Fruit fly (Drosophila melanogaster): Measurements from ENCODE around the gene Mesh1.

Gene Mesh1

dm6 chr3R:29207996-29208395, 5.7 kb upstream of the Mesh1 start (continued):
- no peak for TF ChIP-seq CG31224 (GFP tag; IDR thresholded peaks at IDR 0.05)
- TF ChIP-seq cato (GFP tag; optimal IDR thresholded peaks at IDR 0.05; ENCODE audit: borderline replicate concordance) = no peak
- peak; percentile 66 for TF ChIP-seq esg (GFP tag; conservative IDR thresholded peaks at IDR 0.05)
- TF ChIP-seq fd102C (GFP tag; optimal IDR thresholded peaks at IDR 0.05) = no peak
- TF ChIP-seq p53 (GFP tag; optimal IDR thresholded peaks at IDR 0.05) = no peak
- no peak for TF ChIP-seq CG14965 (GFP tag; optimal IDR thresholded peaks at IDR 0.05; ENCODE audit: borderline replicate concordance)
- peak; percentile 23; the same call in 1 of the 3 replicates for TF ChIP-seq sr (GFP tag; IDR thresholded peaks at IDR 0.05)
- peak; percentile 13 for TF ChIP-seq CG15514 (GFP tag; optimal IDR thresholded peaks at IDR 0.05)
- no peak for TF ChIP-seq z (GFP tag; IDR thresholded peaks at IDR 0.05)
- TF ChIP-seq CG2875 (GFP tag; optimal IDR thresholded peaks at IDR 0.05) = peak; percentile 63
- TF ChIP-seq CG10979 (tag; optimal IDR thresholded peaks at IDR 0.05) = peak; percentile 83
- TF ChIP-seq Lim3 (GFP tag; IDR thresholded peaks at IDR 0.05) = 0 out of 2 replicates have a peak, but pooled peaks have one; percentile 18
- TF ChIP-seq stc (GFP tag; IDR thresholded peaks at IDR 0.05) = peak; percentile 71
- TF ChIP-seq abd-A (tag; optimal IDR thresholded peaks at IDR 0.05) = no peak
- TF ChIP-seq CG3281 (GFP tag; optimal IDR thresholded peaks at IDR 0.05) = peak; percentile 27
- TF ChIP-seq CTCF (GFP tag; optimal IDR thresholded peaks at IDR 0.05) = no peak
- no peak for TF ChIP-seq br (optimal IDR thresholded peaks at IDR 0.05)
- no peak for TF ChIP-seq dan (GFP tag; IDR thresholded peaks at IDR 0.05)
- TF ChIP-seq insv (GFP tag; optimal IDR thresholded peaks at IDR 0.05) = no peak
- TF ChIP-seq pan (optimal IDR thresholded peaks at IDR 0.05) = no peak
- TF ChIP-seq pan (GFP tag; optimal IDR thresholded peaks at IDR 0.05 in 1 of 2, IDR thresholded peaks at IDR 0.05 in 1 of 2) = peak in 1 of 2 experiments; percentile 77
- TF ChIP-seq klu (GFP tag; IDR thresholded peaks at IDR 0.05) = no peak
- peak; percentile 60 for TF ChIP-seq CG3407 (GFP tag; optimal IDR thresholded peaks at IDR 0.05)
- no peak for TF ChIP-seq CG11247 (GFP tag; IDR thresholded peaks at IDR 0.05)
- peak; percentile 36 for TF ChIP-seq CG8359 (GFP tag; optimal IDR thresholded peaks at IDR 0.05; ENCODE audit: borderline replicate concordance)
- TF ChIP-seq CG14014 (GFP tag; IDR thresholded peaks at IDR 0.05) = peak; percentile 52; the same call in 1 of the 2 replicates
- TF ChIP-seq CG6683 (GFP tag; optimal IDR thresholded peaks at IDR 0.05) = peak; percentile 29
- TF ChIP-seq CG17802 (tag; optimal IDR thresholded peaks at IDR 0.05) = peak; percentile 43
- TF ChIP-seq Ptx1 (GFP tag; IDR thresholded peaks at IDR 0.05) = peak; percentile 78
- TF ChIP-seq her (GFP tag; optimal IDR thresholded peaks at IDR 0.05) = no peak
- no peak for TF ChIP-seq CG8944 (GFP tag; optimal IDR thresholded peaks at IDR 0.05)
- peak; percentile 4 for TF ChIP-seq stwl (tag; optimal IDR thresholded peaks at IDR 0.05)
- peak; percentile 83 for TF ChIP-seq CG15269 (tag; optimal IDR thresholded peaks at IDR 0.05)
- peak; percentile 52 for TF ChIP-seq sqz (GFP tag; optimal IDR thresholded peaks at IDR 0.05)
- no peak for TF ChIP-seq wek (GFP tag; optimal IDR thresholded peaks at IDR 0.05)
- TF ChIP-seq amos (GFP tag; IDR thresholded peaks at IDR 0.05; ENCODE audit: partially characterized antibody) = no peak
- no peak for TF ChIP-seq CG16779 (GFP tag; IDR thresholded peaks at IDR 0.05)
- TF ChIP-seq CG13296 (GFP tag; optimal IDR thresholded peaks at IDR 0.05) = peak; percentile 16
- TF ChIP-seq CG31388 (GFP tag; optimal IDR thresholded peaks at IDR 0.05) = no peak
- no peak for TF ChIP-seq Trl (optimal IDR thresholded peaks at IDR 0.05)
- TF ChIP-seq Trl (GFP tag; optimal IDR thresholded peaks at IDR 0.05) = peak; percentile 30
- no peak for TF ChIP-seq tll (GFP tag; optimal IDR thresholded peaks at IDR 0.05)
- TF ChIP-seq D19B (GFP tag; optimal IDR thresholded peaks at IDR 0.05) = no peak
- no peak for TF ChIP-seq CG2199 (GFP tag; IDR thresholded peaks at IDR 0.05)
- TF ChIP-seq ase (GFP tag; IDR thresholded peaks at IDR 0.05) = 0 out of 3 replicates have a peak, but pooled peaks have one; percentile 18
- TF ChIP-seq CG3163 (GFP tag; optimal IDR thresholded peaks at IDR 0.05) = no peak
- TF ChIP-seq CG10565 (GFP tag; optimal IDR thresholded peaks at IDR 0.05) = no peak
- TF ChIP-seq CG18476 (GFP tag; optimal IDR thresholded peaks at IDR 0.05) = peak; percentile 43
- TF ChIP-seq CG34224 (GFP tag; IDR thresholded peaks at IDR 0.05; ENCODE audit: partially characterized antibody) = no peak
- TF ChIP-seq Fer3 (tag; optimal IDR thresholded peaks at IDR 0.05) = peak; percentile 56
- no peak for TF ChIP-seq ftz-f1 (GFP tag; optimal IDR thresholded peaks at IDR 0.05)
- no peak for TF ChIP-seq B-H2 (GFP tag; optimal IDR thresholded peaks at IDR 0.05)
